Worm (Caenorhabditis elegans) whole organism, L4/young adult: ENCODE measurements around the gene Y38E10A.9.

ENCODE experiments used
- W03F9.2 ChIP-seq: fragments of 150-350 bp; optimal IDR thresholded peaks from 2 replicates; lab custom pipeline; 2014; ENCODE audit warnings: missing biosample characterization, missing genetic modification characterization
- dao-5 ChIP-seq: sonication (generic microtip); optimal IDR thresholded peaks from 2 replicates; lab custom pipeline; 2016; ENCODE audit warnings: missing genotype, missing genetic modification characterization, moderate library complexity, missing compliant biosample characterization
- him-1 ChIP-seq: sonication (generic microtip); optimal IDR thresholded peaks from 2 replicates; lab custom pipeline; 2016; ENCODE audit warnings: missing genotype, missing genetic modification reagents, missing genetic modification characterization, missing compliant biosample characterization

DNA sequence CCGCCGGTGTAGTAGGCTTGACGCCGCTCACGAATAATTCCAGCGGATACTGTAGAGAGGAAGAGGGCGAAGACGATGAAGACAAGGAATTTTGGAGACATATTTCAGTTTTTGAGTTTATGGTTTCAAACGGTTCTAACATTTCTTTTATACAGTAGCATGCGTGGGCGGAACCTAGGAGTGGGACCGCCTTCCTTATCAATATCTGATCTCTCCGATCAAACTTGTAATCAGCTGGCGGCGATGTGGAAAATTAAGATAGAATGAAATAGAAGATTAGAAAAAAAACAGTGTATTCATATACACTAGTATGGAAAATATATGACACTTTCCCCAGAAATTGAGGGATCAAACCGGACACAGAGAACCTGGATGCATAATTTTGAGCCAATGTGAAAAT lies 10.5 kb downstream of the Y38E10A.9 start, which contains the start of gene nspe-2:
- TF ChIP-seq him-1 (no peak), W03F9.2 (no peak), dao-5 (tag; lab: Kevin White, UChicago) (no peak)
